2 worm cellular contexts compared by ENCODE assay signal in the genomic region with DNA sequence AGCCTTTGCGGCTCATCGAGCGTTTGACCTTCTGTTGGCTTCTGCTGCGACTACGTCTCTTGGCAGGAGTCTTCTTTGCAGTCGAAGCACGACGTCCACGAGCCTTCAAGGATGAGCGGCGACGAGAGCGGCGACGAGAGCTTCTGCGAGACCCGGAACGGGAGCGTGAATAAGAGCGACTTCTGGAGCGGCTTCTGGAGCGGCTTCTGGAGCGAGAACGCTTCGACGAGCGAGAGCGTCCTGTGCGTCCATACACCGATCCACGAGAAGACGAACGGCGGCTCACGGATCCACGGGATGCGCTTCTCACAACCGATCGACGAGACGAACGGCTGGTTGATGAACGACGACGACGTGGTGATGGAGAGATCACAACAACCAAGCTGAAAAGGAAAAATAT.
TF ChIP-seq lines count a peak whose summit lies in the region.

No protein-coding gene starts in this region.

TF ChIP-seq in whole organism, L4 larva, 104 proteins besides CTCF, POLR2A, EP300 and RAD21:
- TF ChIP-seq F49E8.2 (tag; optimal IDR thresholded peaks at IDR 0.05; lab: Kevin White, UChicago; ENCODE audit: borderline replicate concordance): no peak
- no peak for TF ChIP-seq attf-4 (tag; optimal IDR thresholded peaks at IDR 0.05; lab: Kevin White, UChicago)
- TF ChIP-seq saeg-2 (GFP tag; IDR thresholded peaks at IDR 0.05; lab: Robert Waterston, UW): no peak
- TF ChIP-seq spr-3 (GFP tag; optimal IDR thresholded peaks at IDR 0.05; lab: Kevin White, UChicago): peak; percentile 22
- TF ChIP-seq set-16 (GFP tag; IDR thresholded peaks at IDR 0.05; lab: Robert Waterston, UW): peak; percentile 94
- TF ChIP-seq skn-1 (tag; optimal IDR thresholded peaks at IDR 0.05; lab: Kevin White, UChicago): no peak
- no peak for TF ChIP-seq T26A8.4 (GFP tag; IDR thresholded peaks at IDR 0.05; lab: Robert Waterston, UW)

TF ChIP-seq in whole organism, young adult, 124 proteins besides CTCF, POLR2A, EP300 and RAD21:
- TF ChIP-seq egrh-3 (GFP tag; IDR thresholded peaks at IDR 0.05; lab: Robert Waterston, UW): peak; percentile 82; the same call in 1 of the 2 replicates
- TF ChIP-seq hmg-1.2 (GFP tag; IDR thresholded peaks at IDR 0.05; lab: Robert Waterston, UW): no peak
- TF ChIP-seq snpc-1.1 (tag; optimal IDR thresholded peaks at IDR 0.05; lab: Kevin White, UChicago; ENCODE audit: insufficient read depth): no peak
- TF ChIP-seq zfh-2 (GFP tag; conservative IDR thresholded peaks at IDR 0.05; lab: Robert Waterston, UW): peak; percentile 87
TF ChIP-seq in whole organism, young adult: peak in this region for 2.
